Fruit fly (Drosophila melanogaster): ENCODE measurements around the gene CG15059.

DNA sequence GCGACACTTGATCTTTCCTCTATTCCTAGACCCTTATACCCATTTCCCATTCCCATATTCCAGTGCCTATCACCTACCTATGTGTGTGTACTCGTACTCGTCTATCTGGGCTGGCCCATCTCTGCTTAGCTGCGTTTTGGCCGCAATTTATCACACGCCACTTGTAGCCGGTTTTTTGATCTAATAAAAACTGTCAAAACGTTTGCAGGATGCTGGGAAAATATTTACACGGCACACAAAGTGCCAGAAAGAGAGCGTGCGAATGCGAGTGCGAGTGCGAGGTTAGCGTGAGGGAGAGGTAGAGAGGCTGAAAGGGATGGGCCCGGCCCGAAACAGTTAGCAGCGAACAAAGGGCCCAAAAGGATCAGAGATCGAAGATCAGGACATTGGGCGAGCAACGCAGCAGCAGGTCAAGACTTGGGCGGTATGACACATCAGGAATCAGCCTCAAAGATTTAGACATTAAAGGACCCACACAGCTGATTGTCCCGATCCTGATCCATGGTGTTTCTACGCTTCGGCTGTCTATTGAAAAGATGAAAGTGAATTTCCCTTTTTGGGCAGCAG lies 750 bp upstream of the CG15059 start:
- TF ChIP-seq Sin3A (optimal IDR thresholded peaks at IDR 0.05): no peak
- TF ChIP-seq ttk (optimal IDR thresholded peaks at IDR 0.05): no peak
- TF ChIP-seq insv (optimal IDR thresholded peaks at IDR 0.05): no peak
- TF ChIP-seq psq (optimal IDR thresholded peaks at IDR 0.05): no peak
- no peak for TF ChIP-seq h (optimal IDR thresholded peaks at IDR 0.05)

Measured in Kc167 (cell line).